Fruit fly (Drosophila melanogaster) whole organism, embryonic: Measurements from ENCODE around the gene CG14561.
A peak's percentile ranks its signal among the peaks of the same experiment; 100 is the strongest.

Source experiments
- CG10462 ChIP-seq: fragments of 200-800 bp; sonication (Bioruptor generic); optimal IDR thresholded peaks from 2 replicates; lab custom pipeline; 2016; ENCODE audit warnings: missing biosample characterization, missing genetic modification characterization
- CG10654 ChIP-seq: fragments of 200-800 bp; sonication (Bioruptor generic); optimal IDR thresholded peaks from 2 replicates; lab custom pipeline; 2016; ENCODE audit warnings: missing biosample characterization, missing genetic modification characterization
- CG13296 ChIP-seq: fragments of 200-800 bp; sonication (Bioruptor generic); optimal IDR thresholded peaks from 3 replicates; lab custom pipeline; 2018; ENCODE audit warnings: missing biosample characterization, mild to moderate bottlenecking, missing genetic modification characterization
- CG13624 ChIP-seq: fragments of 200-800 bp; sonication (Bioruptor generic); optimal IDR thresholded peaks from 2 replicates; lab custom pipeline; 2016; ENCODE audit warnings: missing biosample characterization, missing genetic modification characterization
- CG15011 ChIP-seq: fragments of 200-800 bp; sonication (Bioruptor generic); optimal IDR thresholded peaks from 3 replicates; lab custom pipeline; 2018; ENCODE audit warnings: missing biosample characterization, mild to moderate bottlenecking, missing genetic modification characterization
- CG15479 ChIP-seq: fragments of 200-800 bp; sonication (Bioruptor generic); optimal IDR thresholded peaks from 3 replicates; lab custom pipeline; 2019; ENCODE audit warnings: missing biosample characterization, mild to moderate bottlenecking, missing genetic modification characterization, moderate library complexity
- CG15514 ChIP-seq: fragments of 200-800 bp; sonication (Bioruptor generic); optimal IDR thresholded peaks from 3 replicates; lab custom pipeline; 2017; ENCODE audit warnings: missing biosample characterization, missing genetic modification characterization, mild to moderate bottlenecking, moderate library complexity, missing genetic modification reagents
- CG16779 ChIP-seq: fragments of 200-800 bp; sonication (Bioruptor generic); IDR thresholded peaks from 2 replicates; pipeline ENCODE4 v1.3.6; 2022; ENCODE audit warnings: missing biosample characterization, missing genetic modification characterization
- CG17829 ChIP-seq: fragments of 200-800 bp; optimal IDR thresholded peaks from 2 replicates; lab custom pipeline; 2019; ENCODE audit warnings: missing biosample characterization, mild to moderate bottlenecking, missing genetic modification characterization, moderate library complexity
- CG1792 ChIP-seq: fragments of 200-800 bp; sonication (Bioruptor generic); optimal IDR thresholded peaks from 2 replicates; lab custom pipeline; 2016; ENCODE audit warnings: missing biosample characterization, missing genetic modification characterization
- CG18619 ChIP-seq: fragments of 200-800 bp; sonication (Bioruptor generic); optimal IDR thresholded peaks from 3 replicates; lab custom pipeline; 2017; ENCODE audit warnings: missing biosample characterization, mild to moderate bottlenecking, missing genetic modification characterization
- CG30431 ChIP-seq: fragments of 200-800 bp; sonication (Bioruptor generic); optimal IDR thresholded peaks from 2 replicates; lab custom pipeline; 2017; ENCODE audit warnings: missing biosample characterization, missing genetic modification characterization
- CG33213 ChIP-seq: fragments of 200-800 bp; sonication (Bioruptor generic); optimal IDR thresholded peaks from 3 replicates; lab custom pipeline; 2016; ENCODE audit warnings: missing biosample characterization, missing genetic modification characterization
- CG34422 ChIP-seq: fragments of 200-800 bp; sonication (Bioruptor generic); IDR thresholded peaks from 3 replicates; pipeline ENCODE4 v1.3.6; 2022; ENCODE audit warnings: missing biosample characterization, missing genetic modification characterization
- CG43689 ChIP-seq: fragments of 200-800 bp; sonication (Bioruptor generic); IDR thresholded peaks from 2 replicates; pipeline ENCODE4 v1.3.6; 2022; ENCODE audit warnings: missing biosample characterization, missing genetic modification characterization
- CG7928 ChIP-seq: fragments of 200-800 bp; sonication (Bioruptor generic); optimal IDR thresholded peaks from 2 replicates; lab custom pipeline; 2017; ENCODE audit warnings: missing biosample characterization, mild to moderate bottlenecking, missing genetic modification characterization
- CG8388 ChIP-seq: fragments of 200-800 bp; sonication (Bioruptor generic); optimal IDR thresholded peaks from 2 replicates; lab custom pipeline; 2019; ENCODE audit warnings: missing biosample characterization, mild to moderate bottlenecking, missing genetic modification characterization, moderate library complexity
- CG9727 ChIP-seq: fragments of 200-800 bp; sonication (Bioruptor generic); optimal IDR thresholded peaks from 3 replicates; lab custom pipeline; 2017; ENCODE audit warnings: missing biosample characterization, mild to moderate bottlenecking, missing genetic modification characterization
- CTCF ChIP-seq: fragments of 200-800 bp; sonication (Bioruptor generic); optimal IDR thresholded peaks from 2 replicates; lab custom pipeline; 2017; ENCODE audit warnings: missing biosample characterization, mild to moderate bottlenecking, missing genetic modification characterization, moderate library complexity
- Dad ChIP-seq: fragments of 200-800 bp; sonication (Bioruptor generic); optimal IDR thresholded peaks from 3 replicates; lab custom pipeline; 2016; ENCODE audit warnings: missing biosample characterization, missing genetic modification characterization
- MTF-1 ChIP-seq: fragments of 200-800 bp; sonication (Bioruptor generic); optimal IDR thresholded peaks from 2 replicates; lab custom pipeline; 2018; ENCODE audit warnings: missing biosample characterization, mild to moderate bottlenecking, missing genetic modification characterization, borderline replicate concordance
- NK7.1 ChIP-seq: fragments of 200-800 bp; sonication (Bioruptor generic); optimal IDR thresholded peaks from 3 replicates; lab custom pipeline; 2016; ENCODE audit warnings: missing biosample characterization, missing genetic modification characterization
- Nf-YB ChIP-seq: fragments of 200-800 bp; sonication (Bioruptor generic); optimal IDR thresholded peaks from 3 replicates; lab custom pipeline; 2019; ENCODE audit warnings: missing biosample characterization, mild to moderate bottlenecking, missing genetic modification characterization, moderate library complexity
- Rx ChIP-seq: fragments of 200-800 bp; sonication (Bioruptor generic); IDR thresholded peaks from 2 replicates; pipeline ENCODE4 v1.3.6; 2022; ENCODE audit warnings: missing biosample characterization, missing genetic modification characterization
- Sry-β ChIP-seq: fragments of 200-800 bp; sonication (Bioruptor generic); optimal IDR thresholded peaks from 2 replicates; lab custom pipeline; 2018; ENCODE audit warnings: missing biosample characterization, mild to moderate bottlenecking, missing genetic modification characterization, moderate library complexity
- Usf ChIP-seq: fragments of 200-800 bp; sonication (Bioruptor generic); optimal IDR thresholded peaks from 2 replicates; lab custom pipeline; 2017; ENCODE audit warnings: missing genotype, missing biosample characterization, missing genetic modification characterization
- ab ChIP-seq: fragments of 200-800 bp; sonication (Bioruptor generic); optimal IDR thresholded peaks from 2 replicates; lab custom pipeline; 2016; ENCODE audit warnings: missing biosample characterization, missing genetic modification characterization
- ara ChIP-seq: fragments of 200-800 bp; sonication (Bioruptor generic); IDR thresholded peaks from 2 replicates; pipeline ENCODE4 v1.3.6; 2022; ENCODE audit warnings: missing biosample characterization, missing genetic modification characterization
- ase ChIP-seq: fragments of 200-800 bp; sonication (Bioruptor generic); IDR thresholded peaks from 3 replicates; pipeline ENCODE4 v1.3.6; 2022; ENCODE audit warnings: missing biosample characterization, missing genetic modification characterization
- ato ChIP-seq: fragments of 200-800 bp; sonication (Bioruptor generic); IDR thresholded peaks from 2 replicates; pipeline ENCODE4 v1.3.6; 2022; ENCODE audit warnings: missing biosample characterization, missing genetic modification characterization; ENCODE audit not compliant: partially characterized antibody
- cato ChIP-seq: fragments of 200-800 bp; sonication (Bioruptor generic); optimal IDR thresholded peaks from 2 replicates; lab custom pipeline; 2016; ENCODE audit warnings: missing biosample characterization, missing genetic modification characterization, borderline replicate concordance
- cwo ChIP-seq: fragments of 200-800 bp; sonication (Bioruptor generic); optimal IDR thresholded peaks from 3 replicates; lab custom pipeline; 2017; ENCODE audit warnings: missing biosample characterization, missing genetic modification characterization, mild to moderate bottlenecking, moderate library complexity, missing genetic modification reagents
- eve ChIP-seq, 2 experiments: fragments of >200 bp; optimal IDR thresholded peaks; 2 replicates each; lab custom pipeline; 2017; ENCODE audit warnings: missing biosample characterization in 2 of 2, missing genetic modification characterization in 2 of 2
- ftz-f1 ChIP-seq: fragments of 200-800 bp; sonication (Bioruptor generic); optimal IDR thresholded peaks from 2 replicates; lab custom pipeline; 2016; ENCODE audit warnings: missing biosample characterization, missing genetic modification characterization
- gsb-n ChIP-seq: fragments of 200-800 bp; sonication (Bioruptor generic); optimal IDR thresholded peaks from 3 replicates; lab custom pipeline; 2018; ENCODE audit warnings: missing biosample characterization, mild to moderate bottlenecking, missing genetic modification characterization
- ham ChIP-seq: fragments of 200-800 bp; sonication (Bioruptor generic); IDR thresholded peaks from 2 replicates; pipeline ENCODE4 v1.3.6; 2022; ENCODE audit warnings: missing biosample characterization, missing genetic modification characterization
- jigr1 ChIP-seq: fragments of 200-800 bp; sonication (Bioruptor generic); IDR thresholded peaks from 3 replicates; pipeline ENCODE4 v1.3.6; 2022; ENCODE audit warnings: missing biosample characterization, missing genetic modification characterization
- kni ChIP-seq: fragments of 200-800 bp; sonication (Bioruptor generic); optimal IDR thresholded peaks from 3 replicates; lab custom pipeline; 2017; ENCODE audit warnings: mild to moderate bottlenecking, missing biosample characterization, missing genetic modification reagents, missing genetic modification characterization
- lbe ChIP-seq: fragments of 200-800 bp; sonication (Bioruptor generic); optimal IDR thresholded peaks from 2 replicates; lab custom pipeline; 2016; ENCODE audit warnings: missing biosample characterization, mild to moderate bottlenecking, missing genetic modification characterization
- lmd ChIP-seq: fragments of 200-800 bp; sonication (Bioruptor generic); IDR thresholded peaks from 2 replicates; pipeline ENCODE4 v1.3.6; 2022; ENCODE audit warnings: missing biosample characterization, missing genetic modification characterization
- nau ChIP-seq: fragments of 200-800 bp; sonication (Bioruptor generic); optimal IDR thresholded peaks from 3 replicates; lab custom pipeline; 2017; ENCODE audit warnings: missing biosample characterization, mild to moderate bottlenecking, missing genetic modification characterization, missing genetic modification reagents
- odd ChIP-seq: fragments of 200-800 bp; sonication (Bioruptor generic); optimal IDR thresholded peaks from 2 replicates; lab custom pipeline; 2017; ENCODE audit warnings: missing biosample characterization, mild to moderate bottlenecking, missing genetic modification characterization
- org-1 ChIP-seq: fragments of 200-800 bp; sonication (Bioruptor generic); optimal IDR thresholded peaks from 2 replicates; lab custom pipeline; 2017; ENCODE audit warnings: missing biosample characterization, missing genetic modification characterization
- otp ChIP-seq: fragments of 200-800 bp; sonication (Bioruptor generic); IDR thresholded peaks from 3 replicates; pipeline ENCODE4, ENCODE4 v1.3.6; 2022; ENCODE audit warnings: missing biosample characterization, missing genetic modification characterization
- pros ChIP-seq: fragments of 200-800 bp; sonication (Bioruptor generic); optimal IDR thresholded peaks from 3 replicates; lab custom pipeline; 2019; ENCODE audit warnings: missing biosample characterization, mild to moderate bottlenecking, missing genetic modification characterization, moderate library complexity
- ranshi ChIP-seq: fragments of 200-800 bp; sonication (Bioruptor generic); IDR thresholded peaks from 2 replicates; pipeline ENCODE4 v1.3.6; 2022; ENCODE audit warnings: missing biosample characterization, missing genetic modification characterization
- scrt ChIP-seq: fragments of 200-800 bp; sonication (Bioruptor generic); optimal IDR thresholded peaks from 2 replicates; lab custom pipeline; 2018; ENCODE audit warnings: missing biosample characterization, mild to moderate bottlenecking, missing genetic modification characterization, moderate library complexity
- tll ChIP-seq, 2 experiments: fragments of 200-800 bp in 1 of 2; fragments of >200 bp in 1 of 2; sonication (Bioruptor generic) in 1 of 2; optimal IDR thresholded peaks; 2 replicates each; lab custom pipeline; 2017 to 2019; ENCODE audit warnings: missing biosample characterization in 2 of 2, missing genetic modification characterization in 2 of 2, mild to moderate bottlenecking in 1 of 2, moderate library complexity in 1 of 2
- usp ChIP-seq: fragments of >200 bp; optimal IDR thresholded peaks from 2 replicates; lab custom pipeline; 2017; ENCODE audit warnings: missing biosample characterization, missing genetic modification characterization
- yki ChIP-seq: fragments of >200 bp; optimal IDR thresholded peaks from 3 replicates; lab custom pipeline; 2018

The CG14561 gene

DNA sequence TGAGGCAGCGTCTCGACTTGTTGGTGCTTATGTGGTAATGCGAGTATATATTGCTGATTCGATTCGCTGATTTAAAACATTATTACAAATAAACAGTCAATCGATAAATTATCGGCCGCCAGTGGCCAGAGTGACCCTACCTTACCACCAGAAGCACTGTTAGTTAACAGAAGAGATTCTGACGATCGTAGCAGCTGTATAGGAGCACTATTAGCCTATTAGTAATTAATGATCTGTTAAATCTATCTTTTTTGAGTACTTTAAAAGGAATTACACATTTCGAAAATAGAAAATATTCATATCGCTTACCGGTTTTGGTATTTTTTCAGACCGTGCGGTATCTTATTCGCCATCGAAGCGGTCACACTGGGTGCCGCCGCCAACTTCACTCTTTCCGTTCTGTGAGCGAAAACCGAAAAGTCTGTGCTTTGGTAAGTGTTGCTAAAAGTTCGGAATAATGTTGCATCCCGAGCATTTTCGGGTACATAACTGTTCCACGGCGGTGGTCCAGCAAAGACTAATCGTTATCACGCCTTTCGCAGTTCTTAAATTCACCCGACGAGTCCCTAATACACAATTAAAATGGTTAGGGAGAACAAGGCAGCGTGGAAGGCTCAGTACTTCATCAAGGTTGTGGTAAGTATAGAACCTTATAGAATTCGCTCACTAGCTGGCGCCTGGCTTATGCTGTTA is 10.1 kb downstream of the CG14561 start, which contains the start of the genes CG7130 and RpLP0 (continued):
- TF ChIP-seq Dad (GFP tag; lab: Kevin White, UChicago) (peak; percentile 90), cwo (peak; percentile 77), CG10654 (GFP tag; lab: Kevin White, UChicago) (peak; percentile 90), CG1792 (GFP tag; lab: Kevin White, UChicago) (peak; percentile 88), CG43689 (GFP tag; lab: Robert Waterston, UW) (peak; percentile 76), CG15514 (GFP tag; lab: Kevin White, UChicago) (peak; percentile 92), lmd (peak; percentile 70), lbe (GFP tag; lab: Kevin White, UChicago) (peak; percentile 69), scrt (GFP tag; lab: Kevin White, UChicago) (peak; percentile 87), otp (peak; percentile 95), gsb-n (tag; lab: Kevin White, UChicago) (peak; percentile 90), CG9727 (peak; percentile 96), Usf (GFP tag; lab: Kevin White, UChicago) (peak; percentile 84), CG34422 (GFP tag; lab: Robert Waterston, UW) (peak; percentile 79), eve (GFP tag; optimal IDR thresholded peaks at IDR 0.05; lab: Kevin White, UChicago) (no peak), MTF-1 (GFP tag; lab: Kevin White, UChicago) (peak; percentile 98), ab (GFP tag; lab: Kevin White, UChicago) (no peak), CG10462 (peak; percentile 74), ham (GFP tag; lab: Robert Waterston, UW) (peak; percentile 62; the same call in 1 of the 2 replicates), odd (GFP tag; lab: Kevin White, UChicago) (peak; percentile 94), CG18619 (GFP tag; lab: Kevin White, UChicago) (peak; percentile 96), jigr1 (GFP tag; lab: Robert Waterston, UW) (no peak), CG15011 (GFP tag; lab: Kevin White, UChicago) (peak; percentile 92), Nf-YB (GFP tag; lab: Kevin White, UChicago) (peak; percentile 80), CG16779 (GFP tag; lab: Robert Waterston, UW) (peak; percentile 89), usp (no peak), ara (GFP tag; lab: Robert Waterston, UW) (peak; percentile 76), yki (no peak), tll (GFP tag; optimal IDR thresholded peaks at IDR 0.05; lab: Kevin White, UChicago) (peak in 1 of 2 experiments; percentile 41), CTCF (GFP tag; lab: Kevin White, UChicago) (peak; percentile 68), CG15479 (GFP tag; lab: Kevin White, UChicago) (peak; percentile 36), nau (GFP tag; lab: Kevin White, UChicago) (peak; percentile 97), CG8388 (GFP tag; lab: Kevin White, UChicago) (peak; percentile 87), Rx (GFP tag; lab: Robert Waterston, UW) (peak; percentile 87), pros (GFP tag; lab: Kevin White, UChicago) (peak; percentile 25), NK7.1 (GFP tag; lab: Kevin White, UChicago) (peak; percentile 94), CG30431 (GFP tag; lab: Kevin White, UChicago) (peak; percentile 91), org-1 (GFP tag; lab: Kevin White, UChicago) (peak; percentile 91), CG13624 (GFP tag; lab: Kevin White, UChicago) (peak; percentile 95), CG17829 (peak; percentile 87), cato (GFP tag; lab: Kevin White, UChicago) (peak; percentile 82), CG13296 (GFP tag; lab: Kevin White, UChicago) (peak; percentile 95), CG7928 (GFP tag; lab: Kevin White, UChicago) (peak; percentile 69), ranshi (GFP tag; lab: Robert Waterston, UW) (peak; percentile 79), ftz-f1 (peak; percentile 78), kni (GFP tag; lab: Kevin White, UChicago) (peak; percentile 93), ato (GFP tag; lab: Robert Waterston, UW) (no peak), CG33213 (GFP tag; lab: Kevin White, UChicago) (peak; percentile 96), Sry-β (GFP tag; lab: Kevin White, UChicago) (peak; percentile 63), ase (GFP tag; lab: Robert Waterston, UW) (peak; percentile 87)
